Worm (Caenorhabditis elegans) whole organism, young adult: ENCODE measurements around the gene elp-1.

Experiments used
- C17E4.6 ChIP-seq: fragments of 200-800 bp; sonication (Bioruptor generic); IDR thresholded peaks from 2 replicates; pipeline ENCODE4 v1.3.6; 2022; ENCODE audit warnings: missing genetic modification reagents, missing genetic modification characterization, missing compliant biosample characterization
- D2030.7 ChIP-seq: fragments of 200-800 bp; sonication (Bioruptor generic); IDR thresholded peaks from 2 replicates; pipeline ENCODE4 v1.3.6; 2022; ENCODE audit warnings: missing genetic modification reagents, missing genetic modification characterization, missing compliant biosample characterization
- F23B12.7 ChIP-seq: sonication (generic microtip); optimal IDR thresholded peaks from 2 replicates; lab custom pipeline; 2017; ENCODE audit warnings: missing genetic modification characterization, mild to moderate bottlenecking, missing compliant biosample characterization, antibody characterized with exemption, moderate library complexity; ENCODE audit not compliant: insufficient read depth
- F33H1.4 ChIP-seq: fragments of 200-800 bp; sonication (Bioruptor generic); IDR thresholded peaks from 2 replicates; pipeline ENCODE4 v1.3.6; 2022; ENCODE audit warnings: missing genetic modification reagents, missing genetic modification characterization, missing compliant biosample characterization
- F39B2.1 ChIP-seq: fragments of 200-800 bp; sonication (Bioruptor generic); IDR thresholded peaks from 2 replicates; pipeline ENCODE4 v1.3.6; 2022; ENCODE audit warnings: missing genetic modification reagents, missing genetic modification characterization, missing compliant biosample characterization
- F52B5.7 ChIP-seq: sonication (generic microtip); optimal IDR thresholded peaks from 2 replicates; lab custom pipeline; 2016; ENCODE audit warnings: mild to moderate bottlenecking, missing genetic modification characterization, missing compliant biosample characterization
- F55B11.4 ChIP-seq: sonication (generic microtip); optimal IDR thresholded peaks from 2 replicates; lab custom pipeline; 2016; ENCODE audit warnings: missing compliant biosample characterization, missing genetic modification characterization, borderline replicate concordance; ENCODE audit not compliant: insufficient read depth
- F57A8.1 ChIP-seq: fragments of 200-800 bp; sonication (Bioruptor generic); optimal IDR thresholded peaks from 2 replicates; lab custom pipeline; 2018; ENCODE audit warnings: mild to moderate bottlenecking, missing genetic modification characterization, moderate library complexity, missing compliant biosample characterization
- K12H6.12 ChIP-seq: fragments of 200-800 bp; sonication (Bioruptor generic); optimal IDR thresholded peaks from 2 replicates; lab custom pipeline; 2018; ENCODE audit warnings: mild to moderate bottlenecking, missing genetic modification characterization, missing compliant biosample characterization
- Y56A3A.18 ChIP-seq: fragments of 200-800 bp; sonication (Bioruptor generic); IDR thresholded peaks from 2 replicates; pipeline ENCODE4 v1.3.6; 2022; ENCODE audit warnings: missing genetic modification reagents, missing genetic modification characterization, missing compliant biosample characterization
- ZK185.1 ChIP-seq: sonication (generic microtip); optimal IDR thresholded peaks from 2 replicates; lab custom pipeline; 2016; ENCODE audit warnings: mild to moderate bottlenecking, missing genetic modification characterization, missing compliant biosample characterization; ENCODE audit not compliant: poor library complexity, severe bottlenecking
- bed-1 ChIP-seq: fragments of 200-800 bp; sonication (Bioruptor generic); IDR thresholded peaks from 2 replicates; pipeline ENCODE4 v1.3.6; 2022; ENCODE audit warnings: missing genetic modification reagents, missing genetic modification characterization, missing compliant biosample characterization
- ceh-27 ChIP-seq: fragments of 200-800 bp; sonication (Bioruptor generic); optimal IDR thresholded peaks from 2 replicates; lab custom pipeline; 2018; ENCODE audit warnings: mild to moderate bottlenecking, missing genetic modification characterization, moderate library complexity, missing compliant biosample characterization
- ceh-40 ChIP-seq: fragments of 200-800 bp; sonication (Bioruptor generic); IDR thresholded peaks from 2 replicates; pipeline ENCODE4 v1.3.6; 2022; ENCODE audit warnings: missing genetic modification characterization, missing compliant biosample characterization
- die-1 ChIP-seq: sonication (generic microtip); optimal IDR thresholded peaks from 2 replicates; lab custom pipeline; 2016; ENCODE audit warnings: missing genotype, mild to moderate bottlenecking, missing genetic modification characterization, missing compliant biosample characterization
- dox-1 ChIP-seq: fragments of 200-800 bp; sonication (Bioruptor generic); IDR thresholded peaks from 2 replicates; pipeline ENCODE4 v1.3.6; 2022; ENCODE audit warnings: missing genetic modification reagents, missing genetic modification characterization, missing compliant biosample characterization
- egl-44 ChIP-seq: fragments of 200-800 bp; sonication (Bioruptor generic); IDR thresholded peaks from 2 replicates; pipeline ENCODE4 v1.3.6; 2022; ENCODE audit warnings: missing genetic modification reagents, missing genetic modification characterization, missing compliant biosample characterization
- hlh-12 ChIP-seq: sonication (generic microtip); optimal IDR thresholded peaks from 2 replicates; lab custom pipeline; 2016; ENCODE audit warnings: missing genetic modification characterization, missing compliant biosample characterization
- hmg-1.2 ChIP-seq: fragments of 200-800 bp; sonication (Bioruptor generic); IDR thresholded peaks from 2 replicates; pipeline ENCODE4 v1.3.6; 2022; ENCODE audit warnings: missing genetic modification reagents, missing genetic modification characterization, missing compliant biosample characterization
- lin-26 ChIP-seq: fragments of 200-800 bp; sonication (Bioruptor generic); IDR thresholded peaks from 2 replicates; pipeline ENCODE4 v1.3.6; 2022; ENCODE audit warnings: missing genetic modification reagents, missing genetic modification characterization, missing compliant biosample characterization
- lin-35 ChIP-seq, 3 experiments: fragments of 150-350 bp in 2 of 3; sonication (generic microtip) in 1 of 3; optimal IDR thresholded peaks; 2 replicates each; lab custom pipeline; 2014 to 2018; ENCODE audit warnings: missing biosample characterization in 3 of 3, missing genetic modification characterization in 3 of 3, missing genetic modification reagents in 3 of 3
- madf-3 ChIP-seq: fragments of 200-800 bp; sonication (Bioruptor generic); IDR thresholded peaks from 2 replicates; pipeline ENCODE4 v1.3.6; 2022; ENCODE audit warnings: missing genetic modification reagents, missing genetic modification characterization, missing compliant biosample characterization
- madf-6 ChIP-seq: fragments of 200-800 bp; sonication (Bioruptor generic); IDR thresholded peaks from 2 replicates; pipeline ENCODE4 v1.3.6; 2022; ENCODE audit warnings: missing genetic modification reagents, missing genetic modification characterization, missing compliant biosample characterization
- mcd-1 ChIP-seq: fragments of 200-800 bp; sonication (Bioruptor generic); IDR thresholded peaks from 2 replicates; pipeline ENCODE4 v1.3.6; 2022; ENCODE audit warnings: missing genetic modification reagents, missing genetic modification characterization, missing compliant biosample characterization
- mel-28 ChIP-seq: sonication (generic microtip); optimal IDR thresholded peaks from 2 replicates; lab custom pipeline; 2016; ENCODE audit warnings: borderline replicate concordance, mild to moderate bottlenecking, missing genetic modification characterization, missing compliant biosample characterization
- mxl-1 ChIP-seq: sonication (generic microtip); optimal IDR thresholded peaks from 2 replicates; lab custom pipeline; 2016; ENCODE audit warnings: missing genetic modification characterization, missing compliant biosample characterization
- nfya-1 ChIP-seq: sonication (generic microtip); optimal IDR thresholded peaks from 2 replicates; lab custom pipeline; 2017; ENCODE audit warnings: antibody characterized with exemption, missing compliant biosample characterization, missing genetic modification characterization, borderline replicate concordance; ENCODE audit not compliant: insufficient read depth
- nfyb-1 ChIP-seq: fragments of 200-800 bp; sonication (Bioruptor generic); IDR thresholded peaks from 2 replicates; pipeline ENCODE4 v1.3.6; 2022; ENCODE audit warnings: missing genetic modification reagents, missing genetic modification characterization, missing compliant biosample characterization
- nhr-179 ChIP-seq: sonication (generic microtip); optimal IDR thresholded peaks from 2 replicates; lab custom pipeline; 2016; ENCODE audit warnings: mild to moderate bottlenecking, missing genetic modification characterization, missing compliant biosample characterization
- nhr-80 ChIP-seq: sonication (generic microtip); optimal IDR thresholded peaks from 2 replicates; lab custom pipeline; 2016; ENCODE audit warnings: missing genetic modification characterization, missing compliant biosample characterization
- rpc-1 ChIP-seq, 2 experiments: fragments of 150-350 bp in 1 of 2; sonication (generic microtip) in 1 of 2; optimal IDR thresholded peaks; 2 replicates each; lab custom pipeline; 2014 to 2018; ENCODE audit warnings: missing biosample characterization in 1 of 2, missing genetic modification characterization in 1 of 2, missing genetic modification reagents in 1 of 2, missing genotype in 1 of 2
- sdz-38 ChIP-seq: sonication (generic microtip); optimal IDR thresholded peaks from 2 replicates; lab custom pipeline; 2016; ENCODE audit warnings: missing genotype, missing genetic modification characterization, missing compliant biosample characterization
- somi-1 ChIP-seq: fragments of 200-800 bp; sonication (Bioruptor generic); optimal IDR thresholded peaks from 2 replicates; lab custom pipeline; 2018; ENCODE audit warnings: mild to moderate bottlenecking, missing genetic modification characterization, missing compliant biosample characterization
- tbx-9 ChIP-seq: sonication (generic microtip); optimal IDR thresholded peaks from 2 replicates; lab custom pipeline; 2016; ENCODE audit warnings: borderline replicate concordance, missing genetic modification characterization, inconsistent platforms, missing compliant biosample characterization
- unc-130 ChIP-seq: sonication (generic microtip); optimal IDR thresholded peaks from 2 replicates; lab custom pipeline; 2016; ENCODE audit warnings: missing genetic modification reagents, missing genetic modification characterization, missing compliant biosample characterization
- xnd-1 ChIP-seq: sonication (generic microtip); optimal IDR thresholded peaks from 2 replicates; lab custom pipeline; 2016; ENCODE audit warnings: missing genotype, missing genetic modification reagents, missing genetic modification characterization, missing compliant biosample characterization
- zfh-2 ChIP-seq: fragments of 200-800 bp; sonication (Bioruptor generic); conservative IDR thresholded peaks from 2 replicates; pipeline ENCODE4 v1.3.6; 2022; ENCODE audit warnings: missing genetic modification reagents, missing genetic modification characterization, missing compliant biosample characterization
- zim-3 ChIP-seq: sonication (generic microtip); optimal IDR thresholded peaks from 2 replicates; lab custom pipeline; 2017; ENCODE audit warnings: mild to moderate bottlenecking, missing genetic modification characterization, moderate library complexity, missing compliant biosample characterization
- ztf-18 ChIP-seq: sonication (generic microtip); optimal IDR thresholded peaks from 2 replicates; lab custom pipeline; 2016; ENCODE audit warnings: missing genotype, mild to moderate bottlenecking, missing genetic modification characterization, missing compliant biosample characterization

Gene elp-1

ce11 chrV:20746805-20747204 is 23.2 kb downstream of the elp-1 start:
- no peak for TF ChIP-seq somi-1
- TF ChIP-seq nhr-80 (tag; lab: Kevin White, UChicago), result no peak
- no peak for TF ChIP-seq xnd-1
- no peak for TF ChIP-seq unc-130 (GFP tag; lab: Kevin White, UChicago)
- TF ChIP-seq C17E4.6 (GFP tag; lab: Robert Waterston, UW), result no peak
- TF ChIP-seq F39B2.1 (GFP tag; lab: Robert Waterston, UW), result no peak
- no peak for TF ChIP-seq F55B11.4 (tag; lab: Kevin White, UChicago)
- no peak for TF ChIP-seq D2030.7
- TF ChIP-seq F52B5.7 (tag; lab: Kevin White, UChicago), result no peak

ce11 chrV:20745278-20745677 is 24.7 kb downstream of the elp-1 start:
- TF ChIP-seq mxl-1 (tag; lab: Kevin White, UChicago) (no peak), dox-1 (GFP tag; lab: Robert Waterston, UW) (no peak), mcd-1 (GFP tag; lab: Robert Waterston, UW) (no peak), nhr-179 (tag; lab: Kevin White, UChicago) (no peak), nfya-1 (tag; lab: Kevin White, UChicago) (no peak), lin-26 (GFP tag; lab: Robert Waterston, UW) (no peak), sdz-38 (tag; lab: Kevin White, UChicago) (no peak)

- TF ChIP-seq mcd-1 (GFP tag; lab: Robert Waterston, UW), result peak; percentile 62
- TF ChIP-seq ceh-27 (GFP tag; lab: Kevin White, UChicago), result no peak
- peak; percentile 20 for TF ChIP-seq F23B12.7 (tag; lab: Kevin White, UChicago)
- peak; percentile 90 for TF ChIP-seq hmg-1.2 (GFP tag; lab: Robert Waterston, UW)
- TF ChIP-seq mxl-1 (tag; lab: Kevin White, UChicago), result no peak
Measured at ce11 chrV:20744290-20744837, 25.6 kb downstream of the elp-1 start, which contains the start of gene dnj-25. dnj-25 (minus strand) TSS chrV:20744346.

ce11 chrV:20739387-20739786 is 30.6 kb downstream of the elp-1 start:
- TF ChIP-seq nfyb-1 (GFP tag; lab: Robert Waterston, UW), result no peak
- no peak for TF ChIP-seq unc-130 (GFP tag; lab: Kevin White, UChicago)
- no peak for TF ChIP-seq K12H6.12 (tag; lab: Kevin White, UChicago)
- TF ChIP-seq die-1 (tag; lab: Kevin White, UChicago), result no peak
- no peak for TF ChIP-seq egl-44
- TF ChIP-seq zim-3 (tag; lab: Kevin White, UChicago), result no peak
- TF ChIP-seq ztf-18 (tag; lab: Kevin White, UChicago), result no peak
- no peak for TF ChIP-seq F57A8.1 (GFP tag; lab: Kevin White, UChicago)
- no peak for TF ChIP-seq lin-35 (GFP tag; optimal IDR thresholded peaks at IDR 0.05; lab: Kevin White, UChicago)
- TF ChIP-seq madf-3 (GFP tag; lab: Robert Waterston, UW), result no peak
- TF ChIP-seq ceh-40 (GFP tag; lab: Robert Waterston, UW), result no peak
- TF ChIP-seq F55B11.4 (tag; lab: Kevin White, UChicago), result no peak
- no peak for TF ChIP-seq D2030.7

DNA sequence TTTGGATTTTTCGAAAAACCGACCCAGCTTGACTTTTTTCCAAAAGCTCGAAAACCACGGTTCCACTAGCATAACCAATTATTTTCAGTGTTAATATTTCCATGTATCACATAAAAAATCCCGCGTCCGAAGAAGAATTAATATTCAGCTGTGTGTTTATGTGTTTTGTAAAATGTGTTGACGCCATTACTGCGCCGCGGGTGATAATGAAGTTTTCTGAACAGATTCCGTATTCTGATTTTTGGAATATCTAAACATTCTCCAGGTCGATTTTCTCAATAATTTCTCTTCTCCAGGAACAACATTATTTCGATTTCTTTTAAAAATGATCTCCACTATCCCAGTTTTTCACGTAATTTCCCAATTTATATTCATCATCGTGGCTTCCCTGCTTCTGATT is 35.3 kb downstream of the elp-1 start, which contains the start of gene srxa-6:
srxa-6 (plus strand) TSS at position 301 of the 400 bp plus-strand sequence.
- TF ChIP-seq madf-6 (GFP tag; lab: Robert Waterston, UW) (no peak), zfh-2 (GFP tag; lab: Robert Waterston, UW) (no peak), rpc-1 (optimal IDR thresholded peaks at IDR 0.05; lab: Kevin White, UChicago) (no peak), rpc-1 (tag; optimal IDR thresholded peaks at IDR 0.05; lab: Kevin White, UChicago) (no peak), ZK185.1 (no peak), egl-44 (no peak), bed-1 (GFP tag; lab: Robert Waterston, UW) (no peak), hlh-12 (tag; lab: Kevin White, UChicago) (no peak), Y56A3A.18 (GFP tag; lab: Robert Waterston, UW) (no peak), tbx-9 (tag; lab: Kevin White, UChicago) (no peak), mel-28 (tag; lab: Kevin White, UChicago) (no peak), F33H1.4 (GFP tag; lab: Robert Waterston, UW) (no peak), F52B5.7 (tag; lab: Kevin White, UChicago) (no peak), hmg-1.2 (GFP tag; lab: Robert Waterston, UW) (no peak), madf-3 (GFP tag; lab: Robert Waterston, UW) (no peak), mxl-1 (tag; lab: Kevin White, UChicago) (no peak), ztf-18 (tag; lab: Kevin White, UChicago) (no peak)
